Fruit fly (Drosophila melanogaster) whole organism, embryonic: ENCODE results near the gene SoxN.

Experiments
- CG15479 ChIP-seq: fragments of 200-800 bp; sonication (Bioruptor generic); optimal IDR thresholded peaks from 3 replicates; lab custom pipeline; 2019; ENCODE audit warnings: missing biosample characterization, mild to moderate bottlenecking, missing genetic modification characterization, moderate library complexity
- CG17829 ChIP-seq: fragments of 200-800 bp; optimal IDR thresholded peaks from 2 replicates; lab custom pipeline; 2019; ENCODE audit warnings: missing biosample characterization, mild to moderate bottlenecking, missing genetic modification characterization, moderate library complexity
- CG1792 ChIP-seq: fragments of 200-800 bp; sonication (Bioruptor generic); optimal IDR thresholded peaks from 2 replicates; lab custom pipeline; 2016; ENCODE audit warnings: missing biosample characterization, missing genetic modification characterization
- Dip3 ChIP-seq: fragments of 200-800 bp; sonication (Bioruptor generic); optimal IDR thresholded peaks from 3 replicates; lab custom pipeline; 2016; ENCODE audit warnings: missing biosample characterization, missing genetic modification characterization
- H15 ChIP-seq: fragments of 200-800 bp; sonication (Bioruptor generic); IDR thresholded peaks from 3 replicates; pipeline ENCODE4 v1.3.6; 2022; ENCODE audit warnings: missing biosample characterization, missing genetic modification characterization
- HLHmδ ChIP-seq: fragments of 200-800 bp; sonication (Bioruptor generic); optimal IDR thresholded peaks from 2 replicates; lab custom pipeline; 2018; ENCODE audit warnings: missing biosample characterization, mild to moderate bottlenecking, missing genetic modification characterization, moderate library complexity
- Hey ChIP-seq: fragments of 200-800 bp; sonication (Bioruptor generic); optimal IDR thresholded peaks from 3 replicates; lab custom pipeline; 2018; ENCODE audit warnings: missing biosample characterization, mild to moderate bottlenecking, missing genetic modification characterization
- btn ChIP-seq: fragments of 200-800 bp; sonication (Bioruptor generic); optimal IDR thresholded peaks from 2 replicates; lab custom pipeline; 2016; ENCODE audit warnings: missing biosample characterization, missing genetic modification characterization
- corto ChIP-seq: fragments of 200-800 bp; sonication (Bioruptor generic); optimal IDR thresholded peaks from 2 replicates; lab custom pipeline; 2016; ENCODE audit warnings: missing biosample characterization, mild to moderate bottlenecking, missing genetic modification characterization, moderate library complexity
- esg ChIP-seq: fragments of 200-800 bp; sonication (Bioruptor generic); conservative IDR thresholded peaks from 2 replicates; pipeline ENCODE4 v1.3.6; 2022; ENCODE audit warnings: missing biosample characterization, missing genetic modification characterization
- jigr1 ChIP-seq: fragments of 200-800 bp; sonication (Bioruptor generic); IDR thresholded peaks from 3 replicates; pipeline ENCODE4 v1.3.6; 2022; ENCODE audit warnings: missing biosample characterization, missing genetic modification characterization
- slp2 ChIP-seq: fragments of 200-800 bp; sonication (Bioruptor generic); optimal IDR thresholded peaks from 2 replicates; lab custom pipeline; 2016; ENCODE audit warnings: missing biosample characterization, missing genetic modification characterization

DNA sequence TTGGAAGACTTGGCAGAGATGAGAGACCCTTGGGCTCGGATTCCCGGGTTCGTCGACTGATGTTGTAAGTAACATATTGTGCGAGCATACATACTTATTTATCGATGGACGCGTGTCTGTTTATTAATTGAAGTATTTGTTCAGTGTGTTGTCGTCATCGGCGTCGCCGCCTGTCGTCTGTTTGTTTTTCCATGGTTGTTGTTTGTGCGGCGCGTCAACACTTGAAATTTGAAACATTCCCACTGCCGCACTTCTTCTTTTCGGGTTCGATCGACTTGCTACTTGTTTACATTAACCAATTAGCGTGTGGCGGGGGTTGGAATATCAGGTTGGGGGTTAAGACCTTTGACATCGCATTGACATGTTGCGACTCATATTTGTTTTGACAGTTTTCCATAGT is 26.8 kb downstream of the SoxN start:
- TF ChIP-seq corto: no peak
- peak; percentile 90 for TF ChIP-seq HLHmδ (GFP tag; lab: Kevin White, UChicago)
- peak; percentile 52 for TF ChIP-seq CG17829
- peak; percentile 54 for TF ChIP-seq btn (GFP tag; lab: Kevin White, UChicago)
- TF ChIP-seq CG15479 (GFP tag; lab: Kevin White, UChicago): peak; percentile 50
- TF ChIP-seq Dip3 (GFP tag; lab: Kevin White, UChicago): no peak
- TF ChIP-seq slp2 (GFP tag; lab: Kevin White, UChicago): peak; percentile 34
- peak; percentile 76 for TF ChIP-seq Hey (tag; lab: Kevin White, UChicago)
- no peak for TF ChIP-seq jigr1 (GFP tag; lab: Robert Waterston, UW)
- TF ChIP-seq esg: no peak
- no peak for TF ChIP-seq H15
- no peak for TF ChIP-seq CG1792 (GFP tag; lab: Kevin White, UChicago)
